Worm (Caenorhabditis elegans): ENCODE measurements around the gene srx-135.

srx-135 gene

ce11 chrV:13898356-13898755, 39.4 kb downstream of the srx-135 start, which contains the start of gene cyp-35C1:
TSS of gene cyp-35C1 (minus strand) at chrV:13898487.
- TF ChIP-seq elt-2 (tag; optimal IDR thresholded peaks at IDR 0.05) (peak; percentile 2), ama-1 (optimal IDR thresholded peaks at IDR 0.05) (no peak)

ce11 chrV:13899213-13899612, 40.2 kb downstream of the srx-135 start, which contains the start of gene oac-3:
TSS of gene oac-3 (plus strand) at chrV:13899513.
- no peak for TF ChIP-seq Y116A8C.19 (tag; optimal IDR thresholded peaks at IDR 0.05; ENCODE audit: borderline replicate concordance)
- TF ChIP-seq zip-4 (GFP tag; optimal IDR thresholded peaks at IDR 0.05), result no peak
- no peak for TF ChIP-seq ceh-8 (GFP tag; optimal IDR thresholded peaks at IDR 0.05)
- TF ChIP-seq unc-130 (tag; optimal IDR thresholded peaks at IDR 0.05), result no peak
- no peak for TF ChIP-seq lir-3 (tag; optimal IDR thresholded peaks at IDR 0.05; ENCODE audit: poor library complexity)
- no peak for TF ChIP-seq lin-39 (tag; optimal IDR thresholded peaks at IDR 0.05)
- no peak for TF ChIP-seq aha-1 (tag; optimal IDR thresholded peaks at IDR 0.05)
- no peak for TF ChIP-seq nhr-90 (tag; optimal IDR thresholded peaks at IDR 0.05; ENCODE audit: poor library complexity)
- TF ChIP-seq rnt-1 (tag; optimal IDR thresholded peaks at IDR 0.05), result no peak
- no peak for TF ChIP-seq swsn-7 (tag; optimal IDR thresholded peaks at IDR 0.05)
- TF ChIP-seq efl-3 (GFP tag; optimal IDR thresholded peaks at IDR 0.05), result no peak

ce11 chrV:13902495-13902894, 43.5 kb downstream of the srx-135 start, which contains the start of gene C06B3.1:
TSS of gene C06B3.1 (plus strand) at chrV:13902795.
- TF ChIP-seq unc-62 (GFP tag; optimal IDR thresholded peaks at IDR 0.05) (no peak), nhr-20 (tag; optimal IDR thresholded peaks at IDR 0.05) (no peak), unc-98 (GFP tag; IDR thresholded peaks at IDR 0.05) (no peak), C34B4.2 (tag; optimal IDR thresholded peaks at IDR 0.05) (no peak), mef-2 (tag; optimal IDR thresholded peaks at IDR 0.05) (no peak), Y116A8C.19 (tag; optimal IDR thresholded peaks at IDR 0.05; ENCODE audit: borderline replicate concordance) (no peak), sup-37 (GFP tag; optimal IDR thresholded peaks at IDR 0.05) (no peak), nhr-76 (tag; optimal IDR thresholded peaks at IDR 0.05) (no peak), F16B12.6 (tag; optimal IDR thresholded peaks at IDR 0.05) (no peak), egl-27 (tag; optimal IDR thresholded peaks at IDR 0.05) (no peak)

ce11 chrV:13904446-13904845, 45.4 kb downstream of the srx-135 start, which contains the start of gene stdh-3:
TSS of gene stdh-3 (plus strand) at chrV:13904611.
- TF ChIP-seq pax-3 (tag; optimal IDR thresholded peaks at IDR 0.05), result no peak
- no peak for TF ChIP-seq lin-15B (tag; optimal IDR thresholded peaks at IDR 0.05)
- no peak for TF ChIP-seq ces-1 (GFP tag; optimal IDR thresholded peaks at IDR 0.05)
- TF ChIP-seq hpl-2 (GFP tag; optimal IDR thresholded peaks at IDR 0.05), result no peak
- no peak for TF ChIP-seq snpc-4 (tag; optimal IDR thresholded peaks at IDR 0.05)
- no peak for TF ChIP-seq mep-1 (tag; optimal IDR thresholded peaks at IDR 0.05)
- no peak for TF ChIP-seq C34B4.2 (tag; optimal IDR thresholded peaks at IDR 0.05)
- TF ChIP-seq fkh-4 (tag; optimal IDR thresholded peaks at IDR 0.05; ENCODE audit: borderline replicate concordance), result no peak
- TF ChIP-seq ztf-11 (tag; optimal IDR thresholded peaks at IDR 0.05), result no peak
- TF ChIP-seq fkh-10 (GFP tag; optimal IDR thresholded peaks at IDR 0.05), result no peak
- no peak for TF ChIP-seq jun-1 (tag; optimal IDR thresholded peaks at IDR 0.05)
- no peak for TF ChIP-seq efl-1 (optimal IDR thresholded peaks at IDR 0.05)
- no peak for TF ChIP-seq efl-1 (GFP tag; optimal IDR thresholded peaks at IDR 0.05 in 1 of 2)
- TF ChIP-seq hlh-4 (tag; optimal IDR thresholded peaks at IDR 0.05), result no peak

- TF ChIP-seq nhr-90 (tag; optimal IDR thresholded peaks at IDR 0.05; ENCODE audit: poor library complexity), result no peak
- no peak for TF ChIP-seq skn-1 (tag; optimal IDR thresholded peaks at IDR 0.05)
- no peak for TF ChIP-seq C34B4.2 (tag; optimal IDR thresholded peaks at IDR 0.05)
- TF ChIP-seq blmp-1 (tag; optimal IDR thresholded peaks at IDR 0.05), result peak; percentile 15
- TF ChIP-seq grh-1 (GFP tag; IDR thresholded peaks at IDR 0.05), result no peak
- no peak for TF ChIP-seq mdl-1 (tag; optimal IDR thresholded peaks at IDR 0.05)
- TF ChIP-seq nhr-19 (GFP tag; conservative IDR thresholded peaks at IDR 0.05), result no peak
- no peak for TF ChIP-seq isw-1 (GFP tag; IDR thresholded peaks at IDR 0.05)
- no peak for TF ChIP-seq fkh-8 (tag; optimal IDR thresholded peaks at IDR 0.05)
- TF ChIP-seq nhr-11 (tag; optimal IDR thresholded peaks at IDR 0.05), result no peak
- no peak for TF ChIP-seq mef-2 (tag; optimal IDR thresholded peaks at IDR 0.05)
- TF ChIP-seq irx-1 (tag; optimal IDR thresholded peaks at IDR 0.05), result no peak
- TF ChIP-seq elt-3 (tag; optimal IDR thresholded peaks at IDR 0.05), result no peak
- no peak for TF ChIP-seq unc-86 (tag; optimal IDR thresholded peaks at IDR 0.05)
- peak; percentile 35 for TF ChIP-seq mep-1 (tag; optimal IDR thresholded peaks at IDR 0.05)
- TF ChIP-seq nhr-85 (tag), result no peak
- no peak for TF ChIP-seq jun-1 (tag; optimal IDR thresholded peaks at IDR 0.05)
- TF ChIP-seq fkh-10 (GFP tag; optimal IDR thresholded peaks at IDR 0.05), result no peak
- no peak for TF ChIP-seq ztf-11 (tag; optimal IDR thresholded peaks at IDR 0.05)
- TF ChIP-seq unc-98 (GFP tag; IDR thresholded peaks at IDR 0.05), result no peak
Measured at ce11 chrV:13906166-13906565, 47.2 kb downstream of the srx-135 start, which contains the start of gene stdh-1. TSS of gene stdh-1 (plus strand) at chrV:13906492.
